Worm (Caenorhabditis elegans): ENCODE results near the gene scpl-4.

scpl-4 gene

ce11 chrV:10598670-10599154 is at the start of gene scpl-4:
Gene scpl-4 (plus strand): TSS chrV:10599104.
- no peak for TF ChIP-seq unc-62 (GFP tag; optimal IDR thresholded peaks at IDR 0.05)

ce11 chrV:10549717-10550116 is 49.2 kb upstream of the scpl-4 start, which contains the start of gene F32G8.2:
Gene F32G8.2 (plus strand): TSS chrV:10550017.
- TF ChIP-seq unc-62 (GFP tag; optimal IDR thresholded peaks at IDR 0.05), result no peak

ce11 chrV:10555239-10555638 is 43.7 kb upstream of the scpl-4 start, which contains the start of gene F32G8.3:
Gene F32G8.3 (minus strand): TSS chrV:10555339.
- TF ChIP-seq unc-62 (GFP tag; optimal IDR thresholded peaks at IDR 0.05), result no peak

- no peak for TF ChIP-seq unc-62 (GFP tag; optimal IDR thresholded peaks at IDR 0.05)
Observed at ce11 chrV:10556362-10556761, 42.5 kb upstream of the scpl-4 start.

ce11 chrV:10557094-10557493 is 41.8 kb upstream of the scpl-4 start:
- no peak for TF ChIP-seq unc-62 (GFP tag; optimal IDR thresholded peaks at IDR 0.05)

ce11 chrV:10557676-10558075 is 41.2 kb upstream of the scpl-4 start, which contains the start of gene best-14:
Gene best-14 (plus strand): TSS chrV:10557976.
- no peak for TF ChIP-seq unc-62 (GFP tag; optimal IDR thresholded peaks at IDR 0.05)

- no peak for TF ChIP-seq unc-62 (GFP tag; optimal IDR thresholded peaks at IDR 0.05)
Observed at ce11 chrV:10560621-10561020, 38.3 kb upstream of the scpl-4 start, which contains the start of gene col-152. Gene col-152 (plus strand): TSS chrV:10560921.

ce11 chrV:10561632-10562031 is 37.3 kb upstream of the scpl-4 start:
- TF ChIP-seq unc-62 (GFP tag; optimal IDR thresholded peaks at IDR 0.05), result no peak

ce11 chrV:10562817-10563216 is 36.1 kb upstream of the scpl-4 start:
- TF ChIP-seq unc-62 (GFP tag; optimal IDR thresholded peaks at IDR 0.05), result no peak

ce11 chrV:10564140-10564539 is 34.8 kb upstream of the scpl-4 start:
- TF ChIP-seq unc-62 (GFP tag; optimal IDR thresholded peaks at IDR 0.05), result no peak

- TF ChIP-seq unc-62 (GFP tag; optimal IDR thresholded peaks at IDR 0.05), result no peak
Observed at ce11 chrV:10564830-10565365, 34.0 kb upstream of the scpl-4 start, which contains the start of gene cat-4. Gene cat-4 (plus strand): TSS chrV:10564880.

- TF ChIP-seq unc-62 (GFP tag; optimal IDR thresholded peaks at IDR 0.05), result no peak
Observed at ce11 chrV:10568496-10568895, 30.4 kb upstream of the scpl-4 start.

ce11 chrV:10571523-10571922 is 27.4 kb upstream of the scpl-4 start:
- TF ChIP-seq unc-62 (GFP tag; optimal IDR thresholded peaks at IDR 0.05), result no peak

- TF ChIP-seq unc-62 (GFP tag; optimal IDR thresholded peaks at IDR 0.05), result no peak
Observed at ce11 chrV:10572614-10573013, 26.3 kb upstream of the scpl-4 start, which contains the start of gene del-6. Gene del-6 (plus strand): TSS chrV:10572914.

- TF ChIP-seq unc-62 (GFP tag; optimal IDR thresholded peaks at IDR 0.05), result no peak
Observed at ce11 chrV:10574197-10574596, 24.7 kb upstream of the scpl-4 start.

ce11 chrV:10576319-10576718 is 22.6 kb upstream of the scpl-4 start, which contains the start of gene vps-54:
Gene vps-54 (minus strand): TSS chrV:10576419.
- no peak for TF ChIP-seq unc-62 (GFP tag; optimal IDR thresholded peaks at IDR 0.05)

- no peak for TF ChIP-seq unc-62 (GFP tag; optimal IDR thresholded peaks at IDR 0.05)
Observed at ce11 chrV:10578226-10578625, 20.7 kb upstream of the scpl-4 start, which contains the start of gene mics-1. Gene mics-1 (minus strand): TSS chrV:10578326.

All from whole organism, dauer.